Worm (Caenorhabditis elegans): Measurements from ENCODE around the gene srh-42.
"Not testable (repeated sequence)": the region's sequence is repeated elsewhere in the genome, so short reads cannot be mapped to it uniquely, and the experiment has no call there.

The srh-42 gene

DNA sequence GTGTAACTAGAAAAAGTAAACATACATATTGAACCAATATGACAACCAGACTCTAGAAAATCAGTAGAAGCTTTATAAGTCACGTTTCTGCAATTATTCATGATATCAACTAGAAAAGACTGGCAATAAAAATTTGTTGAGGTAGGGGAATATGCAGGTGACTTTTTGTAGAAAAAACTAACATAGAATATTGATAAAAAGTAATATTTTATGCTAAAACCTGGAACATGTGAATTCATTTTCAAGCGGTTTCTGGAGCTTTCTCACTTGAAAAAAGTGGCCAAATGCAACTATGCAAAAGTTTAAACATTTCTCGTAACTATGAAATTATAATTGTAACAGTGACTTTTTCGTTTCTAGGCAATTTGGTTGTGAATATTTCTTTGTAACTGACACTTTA lies at the start of gene srh-42:
Gene srh-42 (minus strand): TSS at position 101 of the 400 bp plus-strand sequence.
- TF ChIP-seq him-1 (tag; optimal IDR thresholded peaks at IDR 0.05) (no peak), dao-5 (tag; optimal IDR thresholded peaks at IDR 0.05) (no peak), W03F9.2 (tag; optimal IDR thresholded peaks at IDR 0.05) (no peak)

DNA sequence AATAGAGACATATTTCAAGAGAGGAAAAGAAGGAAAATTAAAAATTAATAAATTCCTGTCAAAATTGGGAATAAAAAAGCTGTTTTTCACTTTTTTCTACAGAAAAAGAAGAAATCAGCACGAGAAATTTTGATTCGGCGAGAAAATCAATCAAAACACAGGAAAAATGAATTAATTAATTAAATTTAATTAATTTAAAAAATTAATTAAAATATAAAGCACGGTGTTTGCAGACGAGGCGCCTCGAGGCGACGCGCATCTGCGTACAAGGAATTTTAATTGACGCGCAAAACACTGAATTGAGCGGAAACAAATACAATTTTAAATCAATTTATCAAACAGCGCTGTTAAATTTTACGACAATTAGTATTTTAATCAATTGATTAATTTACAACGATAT lies 32.4 kb upstream of the srh-42 start:
- TF ChIP-seq him-1 (tag; optimal IDR thresholded peaks at IDR 0.05) (no peak), dao-5 (tag; optimal IDR thresholded peaks at IDR 0.05) (no peak)

DNA sequence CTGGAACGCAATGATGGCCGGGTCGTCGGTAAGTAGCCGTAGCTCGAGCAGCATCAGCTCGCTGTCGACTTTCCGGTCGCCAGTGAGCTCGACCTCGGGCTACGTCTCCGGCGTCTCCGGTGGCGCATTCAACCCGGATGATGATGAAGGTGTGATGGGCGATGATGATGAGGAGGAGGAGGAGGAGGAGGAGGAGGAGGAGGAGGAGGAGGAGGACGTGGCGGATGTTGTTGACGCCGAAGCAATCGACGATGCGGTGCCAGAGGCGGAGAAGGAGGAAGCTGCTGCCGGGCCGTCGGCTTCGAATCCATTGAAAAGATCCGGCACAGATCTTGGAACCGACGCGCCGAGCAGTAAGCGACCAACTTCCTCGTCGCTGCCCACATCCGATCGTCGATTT lies 30.4 kb upstream of the srh-42 start:
- no peak for TF ChIP-seq him-1 (tag; optimal IDR thresholded peaks at IDR 0.05)
- TF ChIP-seq dao-5 (tag; optimal IDR thresholded peaks at IDR 0.05), result no peak
- TF ChIP-seq W03F9.2 (tag; optimal IDR thresholded peaks at IDR 0.05), result no peak

DNA sequence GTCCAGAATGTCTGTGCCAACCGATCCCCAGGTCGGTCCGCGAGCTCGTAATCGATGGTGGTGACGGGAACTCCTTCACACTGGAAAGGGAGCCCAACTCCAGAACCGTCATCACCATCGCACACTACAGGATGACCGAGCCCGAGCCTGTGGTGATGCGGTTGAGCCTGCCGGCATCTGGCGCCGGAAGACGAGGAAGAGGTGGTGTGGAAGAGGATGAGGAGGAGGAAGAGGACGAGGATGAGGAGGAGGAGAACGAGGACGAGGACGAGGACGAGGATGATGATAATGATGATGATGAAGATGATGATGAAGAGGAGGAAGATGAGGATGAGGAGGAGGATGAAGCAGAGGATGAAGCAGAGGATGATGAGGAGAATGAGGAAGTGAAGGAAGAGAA lies 29.2 kb upstream of the srh-42 start, which contains the start of gene Y54G11A.14:
Gene Y54G11A.14 (plus strand): TSS at position 132 of the 400 bp plus-strand sequence.
- TF ChIP-seq dao-5 (tag; optimal IDR thresholded peaks at IDR 0.05) (no peak), him-1 (tag; optimal IDR thresholded peaks at IDR 0.05) (no peak), W03F9.2 (tag; optimal IDR thresholded peaks at IDR 0.05) (no peak)

DNA sequence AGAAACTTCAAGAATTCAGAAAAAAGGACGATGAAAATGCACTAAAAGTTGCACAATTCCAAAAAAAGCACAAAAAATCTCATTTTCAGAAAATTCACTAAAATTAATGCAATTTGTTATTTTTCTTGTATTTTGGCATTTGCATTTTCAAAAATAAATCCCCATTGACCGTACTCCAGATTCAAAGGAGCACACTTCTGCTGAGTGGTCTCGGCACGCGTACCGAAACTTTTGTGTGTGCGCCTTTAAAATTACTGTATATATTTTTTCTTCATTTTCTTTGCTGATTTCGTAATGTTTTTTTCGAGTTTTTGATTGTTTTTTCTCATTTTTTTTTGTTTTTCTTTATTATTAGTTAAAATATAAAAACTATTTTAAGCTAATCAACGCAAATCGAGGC lies 23.3 kb upstream of the srh-42 start:
- TF ChIP-seq him-1 (tag; optimal IDR thresholded peaks at IDR 0.05), result no peak
- no peak for TF ChIP-seq dao-5 (tag; optimal IDR thresholded peaks at IDR 0.05)
- no peak for TF ChIP-seq W03F9.2 (tag; optimal IDR thresholded peaks at IDR 0.05)

DNA sequence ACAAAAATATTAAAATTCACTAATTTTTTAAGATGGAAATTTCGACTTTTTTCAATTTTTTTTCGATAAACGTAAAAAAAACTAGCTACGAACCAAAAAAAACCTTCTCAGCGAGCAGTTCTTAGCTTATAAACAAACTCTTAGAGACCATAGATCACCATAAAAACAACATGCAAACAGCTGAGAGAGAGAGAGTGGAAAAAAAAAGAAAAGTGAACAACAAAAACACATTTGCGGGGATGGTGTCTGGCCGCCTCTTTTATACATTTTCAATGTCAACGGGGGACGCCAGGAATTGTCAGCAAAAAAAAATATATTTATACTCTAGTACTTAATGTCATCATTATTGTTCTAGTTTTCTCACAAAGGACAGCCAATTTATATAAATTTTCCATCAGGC lies 22.7 kb upstream of the srh-42 start:
- TF ChIP-seq him-1 (tag; optimal IDR thresholded peaks at IDR 0.05) (no peak), dao-5 (tag; optimal IDR thresholded peaks at IDR 0.05) (no peak), W03F9.2 (tag; optimal IDR thresholded peaks at IDR 0.05) (no peak)

DNA sequence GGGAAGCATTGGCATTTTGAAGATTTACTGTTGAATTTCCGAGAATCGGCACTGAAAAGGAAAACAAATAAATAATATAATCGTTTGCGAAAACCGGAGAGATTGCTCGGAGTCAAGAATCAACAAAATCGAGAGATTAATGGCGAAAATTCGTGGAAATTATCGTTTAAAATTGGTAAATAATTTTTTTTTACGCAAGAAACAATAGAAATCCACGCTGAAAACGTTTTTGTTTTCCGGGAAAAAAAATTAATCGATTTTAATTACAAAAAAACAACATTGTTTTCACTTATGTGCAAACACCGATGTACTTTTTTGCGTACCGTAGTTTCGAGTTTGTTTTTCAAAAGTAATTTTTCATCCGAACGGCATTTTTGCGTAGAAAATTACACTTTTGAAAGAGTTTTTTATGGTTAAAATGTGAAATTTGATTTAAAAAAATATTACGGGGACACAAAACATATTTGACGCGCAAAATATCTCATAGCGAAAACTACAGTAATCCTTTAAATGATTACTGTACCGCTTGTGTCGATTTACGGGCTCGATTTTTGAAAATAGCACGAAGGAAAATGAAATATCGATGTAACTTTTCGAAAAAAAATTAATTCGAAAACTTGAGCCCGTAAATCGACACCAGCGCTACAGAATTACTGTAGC lies 22.0 kb upstream of the srh-42 start, which contains the start of gene ctl-3:
Gene ctl-3 (minus strand): TSS at position 51 of the 660 bp plus-strand sequence.
- TF ChIP-seq him-1 (tag; optimal IDR thresholded peaks at IDR 0.05) (no peak), W03F9.2 (tag; optimal IDR thresholded peaks at IDR 0.05) (no peak), dao-5 (tag; optimal IDR thresholded peaks at IDR 0.05) (no peak)

DNA sequence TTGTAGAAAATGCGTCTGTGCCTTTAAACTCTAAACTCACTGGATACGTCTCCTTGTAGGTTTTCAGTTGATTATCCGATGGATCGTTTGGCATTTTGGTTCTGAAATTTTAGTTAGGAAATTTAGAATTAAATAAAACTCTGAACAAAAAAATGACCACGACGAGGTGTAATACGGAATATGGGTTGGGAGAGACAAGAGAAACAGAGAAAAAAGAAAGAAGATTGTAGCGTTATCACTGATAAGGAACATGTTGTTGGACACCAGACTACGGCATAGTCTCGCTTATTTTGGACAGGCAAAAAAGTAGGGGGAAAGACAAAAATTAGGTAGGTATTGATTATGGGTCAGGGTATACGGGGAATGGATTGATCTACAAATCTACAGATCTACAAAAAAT lies 17.3 kb upstream of the srh-42 start, which contains the start of gene ctl-1:
Gene ctl-1 (minus strand): TSS at position 101 of the 400 bp plus-strand sequence.
- not testable (repeated sequence) for TF ChIP-seq W03F9.2, dao-5, him-1 (tag; optimal IDR thresholded peaks at IDR 0.05)

DNA sequence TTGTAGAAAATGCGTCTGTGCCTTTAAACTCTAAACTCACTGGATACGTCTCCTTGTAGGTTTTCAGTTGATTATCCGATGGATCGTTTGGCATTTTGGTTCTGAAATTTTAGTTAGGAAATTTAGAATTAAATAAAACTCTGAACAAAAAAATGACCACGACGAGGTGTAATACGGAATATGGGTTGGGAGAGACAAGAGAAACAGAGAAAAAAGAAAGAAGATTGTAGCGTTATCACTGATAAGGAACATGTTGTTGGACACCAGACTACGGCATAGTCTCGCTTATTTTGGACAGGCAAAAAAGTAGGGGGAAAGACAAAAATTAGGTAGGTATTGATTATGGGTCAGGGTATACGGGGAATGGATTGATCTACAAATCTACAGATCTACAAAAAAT lies 13.1 kb upstream of the srh-42 start, which contains the start of gene ctl-2:
Gene ctl-2 (minus strand): TSS at position 101 of the 400 bp plus-strand sequence.
- not testable (repeated sequence) for TF ChIP-seq him-1, dao-5, W03F9.2 (tag; optimal IDR thresholded peaks at IDR 0.05)

DNA sequence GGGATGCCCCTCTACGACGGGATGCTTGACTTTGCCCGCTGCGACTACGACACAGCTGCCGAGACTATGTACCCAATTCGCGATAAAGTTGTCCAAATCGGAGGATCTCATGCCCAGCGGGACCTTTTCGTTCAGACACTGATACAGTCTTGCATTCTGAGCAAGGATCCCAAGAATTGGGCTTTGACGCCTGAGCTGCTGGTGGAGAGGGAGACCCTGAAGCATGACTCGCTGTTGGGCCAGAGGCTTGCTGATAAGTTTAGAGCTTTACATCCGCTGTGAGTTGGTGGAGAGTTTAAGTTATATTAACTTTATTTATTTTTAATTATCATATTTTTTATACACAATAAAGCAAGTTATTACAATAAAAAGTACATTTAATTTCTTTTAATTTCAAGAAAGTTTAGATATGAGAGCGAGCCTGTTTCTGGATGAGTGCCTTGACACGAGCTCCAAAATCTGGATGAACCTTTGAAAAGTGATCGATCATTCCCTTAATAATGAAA lies 10.4 kb upstream of the srh-42 start:
- TF ChIP-seq W03F9.2 (tag; optimal IDR thresholded peaks at IDR 0.05), result no peak
- no peak for TF ChIP-seq him-1 (tag; optimal IDR thresholded peaks at IDR 0.05)
- TF ChIP-seq dao-5 (tag; optimal IDR thresholded peaks at IDR 0.05), result no peak

DNA sequence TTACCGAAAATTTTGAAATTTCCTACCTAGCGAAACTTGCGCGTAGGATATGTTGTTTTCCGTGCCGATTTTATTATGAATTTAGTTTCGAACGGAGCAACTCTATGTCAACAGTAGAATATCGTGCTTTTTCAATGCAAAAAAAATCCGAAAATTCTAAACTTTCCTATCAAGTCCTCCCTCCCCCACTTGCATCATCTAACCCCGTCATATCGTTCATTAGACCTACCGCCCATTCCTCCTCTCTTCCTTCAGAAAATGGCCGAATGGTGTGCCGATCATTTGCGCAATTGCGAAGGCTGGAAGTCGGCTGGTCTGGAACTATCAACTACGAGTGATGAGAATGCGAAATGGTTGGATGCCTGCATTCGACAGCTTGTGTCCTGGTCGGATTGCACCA lies 8.2 kb upstream of the srh-42 start, which contains the start of gene Y54G11A.7:
Gene Y54G11A.7 (plus strand): TSS at position 256 of the 400 bp plus-strand sequence.
- not testable (repeated sequence) for TF ChIP-seq W03F9.2, him-1, dao-5 (tag; optimal IDR thresholded peaks at IDR 0.05)

DNA sequence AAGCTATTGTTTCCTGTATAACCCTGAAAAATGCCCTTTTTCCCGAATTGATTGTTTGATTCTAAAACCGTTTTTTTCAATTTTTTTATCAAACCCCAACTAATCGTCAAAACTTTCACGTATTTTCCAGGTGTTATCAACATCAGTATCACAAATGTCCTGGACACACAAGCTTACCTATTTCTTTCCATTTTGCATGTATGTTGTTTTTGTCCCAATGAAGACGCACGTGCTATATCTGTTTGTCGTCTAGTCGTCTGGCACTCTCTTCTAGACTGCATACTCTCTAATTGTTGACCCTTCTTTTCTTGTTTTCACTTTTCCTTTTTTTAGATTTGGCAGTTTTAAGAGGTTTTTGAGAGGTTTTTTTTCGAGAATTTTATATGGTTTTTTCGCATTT lies 7.5 kb upstream of the srh-42 start:
- TF ChIP-seq W03F9.2 (tag; optimal IDR thresholded peaks at IDR 0.05) (peak; percentile 47), him-1 (tag; optimal IDR thresholded peaks at IDR 0.05) (no peak), dao-5 (tag; optimal IDR thresholded peaks at IDR 0.05) (no peak)

DNA sequence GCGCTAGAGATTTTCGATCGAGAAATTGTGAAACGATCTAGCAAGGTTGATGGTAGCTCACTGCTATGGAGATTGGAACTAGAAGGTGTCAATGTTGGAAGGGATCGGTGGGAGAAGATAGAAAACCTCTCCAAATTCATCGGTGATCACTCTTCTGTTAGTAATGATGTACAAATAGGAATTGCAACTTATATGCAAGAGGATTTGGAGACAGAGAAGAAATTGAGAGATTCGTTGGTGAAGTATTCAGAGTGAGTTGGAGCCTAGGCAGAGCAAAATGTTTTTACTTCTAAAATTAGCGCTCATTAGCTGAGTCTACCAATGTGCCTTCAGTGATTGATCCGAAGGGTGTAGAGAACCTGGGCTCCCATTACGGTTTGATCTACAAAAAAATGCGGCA lies 5.5 kb upstream of the srh-42 start:
- TF ChIP-seq W03F9.2 (tag; optimal IDR thresholded peaks at IDR 0.05), result no peak
- TF ChIP-seq dao-5 (tag; optimal IDR thresholded peaks at IDR 0.05), result no peak
- no peak for TF ChIP-seq him-1 (tag; optimal IDR thresholded peaks at IDR 0.05)

DNA sequence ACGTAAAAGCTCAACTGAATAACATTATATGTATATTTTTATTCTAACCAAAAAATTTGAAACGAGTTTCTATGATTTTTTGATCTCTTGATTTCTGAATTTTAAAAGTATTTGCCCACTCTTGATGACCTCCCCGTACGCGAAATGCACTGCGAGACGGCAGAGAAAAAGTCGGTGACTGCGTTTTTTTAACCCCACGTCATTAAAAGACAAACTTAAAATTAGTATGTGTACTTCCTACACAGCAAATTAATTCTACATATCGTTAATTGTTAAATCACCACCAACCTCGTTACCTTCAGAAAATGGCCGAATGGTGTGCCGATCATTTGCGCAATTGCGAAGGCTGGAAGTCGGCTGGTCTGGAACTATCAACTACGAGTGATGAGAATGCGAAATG lies 3.7 kb upstream of the srh-42 start, which contains the start of gene Y54G11A.4:
Gene Y54G11A.4 (plus strand): TSS at position 301 of the 400 bp plus-strand sequence.
- no peak for TF ChIP-seq W03F9.2 (tag; optimal IDR thresholded peaks at IDR 0.05)
